Worm (Caenorhabditis elegans) whole organism, L3 larva: ENCODE data around the gene F55B11.4.

ENCODE experiments used
- aly-2 ChIP-seq: fragments of 150-350 bp; optimal IDR thresholded peaks from 2 replicates; lab custom pipeline; 2014; ENCODE audit warnings: missing biosample characterization, missing genetic modification characterization
- ama-1 ChIP-seq: fragments of 150-350 bp; optimal IDR thresholded peaks from 2 replicates; lab custom pipeline; 2018
- ceh-16 ChIP-seq: sonication (generic microtip); optimal IDR thresholded peaks from 2 replicates; lab custom pipeline; 2017; ENCODE audit warnings: missing biosample characterization, missing genetic modification characterization
- ceh-28 ChIP-seq: fragments of 150-350 bp; optimal IDR thresholded peaks from 2 replicates; lab custom pipeline; 2014; ENCODE audit warnings: missing biosample characterization, missing genetic modification reagents, missing genetic modification characterization
- ceh-9 ChIP-seq: sonication (generic microtip); optimal IDR thresholded peaks from 2 replicates; lab custom pipeline; 2018; ENCODE audit warnings: missing biosample characterization, missing genetic modification characterization
- daf-12 ChIP-seq: fragments of 150-350 bp; optimal IDR thresholded peaks from 2 replicates; lab custom pipeline; 2014; ENCODE audit warnings: missing biosample characterization, missing genetic modification reagents, missing genetic modification characterization
- egl-5 ChIP-seq: fragments of 150-350 bp; optimal IDR thresholded peaks from 2 replicates; lab custom pipeline; 2017; ENCODE audit warnings: missing biosample characterization, missing genetic modification reagents, missing genetic modification characterization, inconsistent platforms
- elt-2 ChIP-seq: sonication (generic microtip); optimal IDR thresholded peaks from 2 replicates; lab custom pipeline; 2016; ENCODE audit warnings: missing genetic modification reagents, mild to moderate bottlenecking, missing genetic modification characterization, missing compliant biosample characterization
- elt-3 ChIP-seq, 3 experiments: fragments of 150-350 bp in 1 of 3; sonication (generic microtip) in 2 of 3; optimal IDR thresholded peaks; 2 replicates in 2 of 3; 4 replicates in 1 of 3; lab custom pipeline; 2014 to 2017; ENCODE audit warnings: missing biosample characterization in 3 of 3, missing genetic modification characterization in 3 of 3
- fkh-2 ChIP-seq: fragments of 150-350 bp; optimal IDR thresholded peaks from 2 replicates; lab custom pipeline; 2014; ENCODE audit warnings: missing biosample characterization, missing genetic modification reagents, missing genetic modification characterization
- hmg-11 ChIP-seq: sonication (generic microtip); optimal IDR thresholded peaks from 2 replicates; lab custom pipeline; 2016; ENCODE audit warnings: missing genetic modification characterization, missing compliant biosample characterization
- jun-1 ChIP-seq: fragments of 150-350 bp; optimal IDR thresholded peaks from 2 replicates; lab custom pipeline; 2014; ENCODE audit warnings: missing biosample characterization, missing genetic modification reagents, missing genetic modification characterization
- lin-39 ChIP-seq: fragments of 150-350 bp; optimal IDR thresholded peaks from 2 replicates; lab custom pipeline; 2018; ENCODE audit warnings: missing biosample characterization, missing genetic modification reagents, missing genetic modification characterization
- lsy-12 ChIP-seq: sonication (generic microtip); optimal IDR thresholded peaks from 2 replicates; lab custom pipeline; 2016; ENCODE audit warnings: mild to moderate bottlenecking, missing genetic modification characterization, missing compliant biosample characterization
- mdl-1 ChIP-seq: fragments of 150-350 bp; optimal IDR thresholded peaks from 2 replicates; lab custom pipeline; 2014; ENCODE audit warnings: missing biosample characterization, missing genetic modification characterization
- mml-1 ChIP-seq: fragments of 150-350 bp; sonication (generic microtip); optimal IDR thresholded peaks from 3 replicates; lab custom pipeline; 2014; ENCODE audit warnings: missing biosample characterization, missing genetic modification characterization
- nfya-1 ChIP-seq: sonication (generic microtip); optimal IDR thresholded peaks from 2 replicates; lab custom pipeline; 2017; ENCODE audit warnings: missing genetic modification characterization, mild to moderate bottlenecking, missing compliant biosample characterization, antibody characterized with exemption, moderate library complexity; ENCODE audit not compliant: insufficient read depth
- nhr-11 ChIP-seq: fragments of 150-350 bp; optimal IDR thresholded peaks from 2 replicates; lab custom pipeline; 2014; ENCODE audit warnings: missing biosample characterization, missing genetic modification characterization
- nhr-12 ChIP-seq: fragments of 150-350 bp; optimal IDR thresholded peaks from 2 replicates; lab custom pipeline; 2014; ENCODE audit warnings: missing biosample characterization, missing genetic modification characterization
- nhr-23 ChIP-seq: fragments of 150-350 bp; optimal IDR thresholded peaks from 2 replicates; lab custom pipeline; 2014; ENCODE audit warnings: missing biosample characterization, missing genetic modification reagents, missing genetic modification characterization
- nhr-25 ChIP-seq: sonication (generic microtip); optimal IDR thresholded peaks from 2 replicates; lab custom pipeline; 2017; ENCODE audit warnings: missing biosample characterization, missing genetic modification characterization
- nhr-43 ChIP-seq: sonication (generic microtip); optimal IDR thresholded peaks from 2 replicates; lab custom pipeline; 2016; ENCODE audit warnings: mild to moderate bottlenecking, missing genetic modification characterization, missing compliant biosample characterization; ENCODE audit not compliant: poor library complexity, severe bottlenecking
- nhr-76 ChIP-seq: fragments of 150-350 bp; sonication (generic microtip); optimal IDR thresholded peaks from 5 replicates; lab custom pipeline; 2014; ENCODE audit warnings: missing biosample characterization, missing genetic modification characterization
- nhr-77 ChIP-seq: fragments of 150-350 bp; optimal IDR thresholded peaks from 2 replicates; lab custom pipeline; 2014; ENCODE audit warnings: missing biosample characterization, missing genetic modification characterization
- pha-4 ChIP-seq: fragments of 150-350 bp; optimal IDR thresholded peaks from 2 replicates; lab custom pipeline; 2014; ENCODE audit warnings: missing biosample characterization, missing genetic modification reagents, missing genetic modification characterization
- pqm-1 ChIP-seq: fragments of 150-350 bp; optimal IDR thresholded peaks from 2 replicates; lab custom pipeline; 2017; ENCODE audit warnings: missing biosample characterization, missing genetic modification characterization, inconsistent platforms
- skn-1 ChIP-seq: fragments of 150-350 bp; optimal IDR thresholded peaks from 2 replicates; lab custom pipeline; 2014; ENCODE audit warnings: missing biosample characterization, missing genetic modification characterization
- snpc-4 ChIP-seq: fragments of 150-350 bp; optimal IDR thresholded peaks from 2 replicates; lab custom pipeline; 2014; ENCODE audit warnings: missing biosample characterization, missing genetic modification characterization
- unc-39 ChIP-seq: sonication (generic microtip); optimal IDR thresholded peaks from 4 replicates; lab custom pipeline; 2017; ENCODE audit warnings: missing biosample characterization, missing genetic modification characterization
- unc-62 ChIP-seq: fragments of 150-350 bp; sonication (generic microtip); optimal IDR thresholded peaks from 4 replicates; lab custom pipeline; 2014; ENCODE audit warnings: missing biosample characterization, missing genetic modification reagents, missing genetic modification characterization
- zag-1 ChIP-seq: fragments of 150-350 bp; optimal IDR thresholded peaks from 2 replicates; lab custom pipeline; 2014; ENCODE audit warnings: missing biosample characterization, missing genetic modification characterization
- ztf-11 ChIP-seq: fragments of 150-350 bp; optimal IDR thresholded peaks from 2 replicates; lab custom pipeline; 2014; ENCODE audit warnings: missing biosample characterization, missing genetic modification characterization

The F55B11.4 gene

DNA sequence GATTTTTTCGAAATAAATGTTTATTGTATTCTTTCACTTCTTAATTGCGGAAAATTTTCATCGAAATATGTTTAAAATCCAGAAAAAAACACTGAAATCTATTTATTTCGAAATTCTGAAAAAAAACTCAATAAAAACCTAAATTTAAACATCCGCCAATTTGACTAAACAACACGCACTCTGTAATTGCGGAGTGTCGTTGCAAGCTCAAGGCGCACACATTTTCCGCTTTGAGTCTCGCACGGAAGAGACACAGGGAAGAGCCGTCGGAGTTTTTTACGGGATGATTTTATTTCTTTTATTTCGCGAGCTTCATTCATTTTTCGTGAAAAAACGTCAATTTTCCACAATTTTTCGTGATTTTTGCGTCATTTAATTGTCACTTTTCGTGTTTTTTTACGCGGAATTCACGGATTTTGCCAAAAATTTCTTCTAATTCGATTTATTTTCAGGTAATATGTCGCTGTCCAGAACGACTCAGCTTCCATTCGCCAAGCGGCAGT lies 33.4 kb upstream of the F55B11.4 start, which contains the start of gene dld-1 (continued):
- TF ChIP-seq zag-1 (tag; lab: Kevin White, UChicago), result peak; percentile 34
- TF ChIP-seq nhr-25, result peak; percentile 97
- TF ChIP-seq nhr-11 (tag; lab: Kevin White, UChicago), result peak; percentile 73
- TF ChIP-seq mdl-1 (tag; lab: Kevin White, UChicago), result peak; percentile 33
- TF ChIP-seq nhr-43 (tag; lab: Kevin White, UChicago), result peak; percentile 89
- TF ChIP-seq unc-62 (GFP tag; lab: Kevin White, UChicago), result peak; percentile 84
- TF ChIP-seq ceh-9 (tag; lab: Kevin White, UChicago), result no peak
- peak; percentile 98 for TF ChIP-seq hmg-11
- TF ChIP-seq nhr-23, result peak; percentile 99
- peak; percentile 72 for TF ChIP-seq aly-2 (tag; lab: Kevin White, UChicago)
- TF ChIP-seq ama-1 (lab: Kevin White, UChicago), result peak; percentile 65

DNA sequence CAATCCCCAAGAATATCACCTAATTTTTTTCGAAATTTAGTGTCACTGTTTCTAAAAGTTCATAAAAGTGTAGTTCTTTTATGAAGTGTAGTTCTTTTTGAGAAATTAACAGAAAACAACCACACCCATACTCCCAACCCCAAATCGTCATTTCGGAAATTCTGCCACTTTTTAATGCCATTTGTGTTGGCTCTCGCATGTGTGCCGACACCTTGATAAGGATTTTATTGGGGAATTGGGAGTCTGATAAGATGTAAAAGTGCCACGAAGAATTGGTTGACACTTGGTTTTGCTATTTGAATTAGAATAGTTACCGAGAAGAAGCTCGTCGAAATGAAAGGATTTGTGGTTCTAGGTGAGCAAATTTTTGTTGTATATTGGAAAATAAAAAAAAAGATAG lies 25.9 kb upstream of the F55B11.4 start, which contains the start of gene nspg-9:
Gene nspg-9, plus strand, starts transcription at position 234 of the 400 bp plus-strand sequence.
- TF ChIP-seq lin-39 (tag; lab: Kevin White, UChicago) (no peak), nhr-76 (no peak), nhr-12 (tag; lab: Kevin White, UChicago) (no peak), elt-2 (peak; percentile 87), unc-39 (tag; lab: Kevin White, UChicago) (no peak), mml-1 (tag; lab: Kevin White, UChicago) (no peak), pqm-1 (tag; lab: Kevin White, UChicago) (peak; percentile 65), nhr-43 (tag; lab: Kevin White, UChicago) (no peak), daf-12 (tag; lab: Kevin White, UChicago) (no peak), nfya-1 (tag; lab: Kevin White, UChicago) (no peak), pha-4 (tag; lab: Kevin White, UChicago) (no peak), ceh-16 (tag; lab: Kevin White, UChicago) (no peak), jun-1 (tag; lab: Kevin White, UChicago) (no peak), fkh-2 (tag; lab: Kevin White, UChicago) (no peak)

DNA sequence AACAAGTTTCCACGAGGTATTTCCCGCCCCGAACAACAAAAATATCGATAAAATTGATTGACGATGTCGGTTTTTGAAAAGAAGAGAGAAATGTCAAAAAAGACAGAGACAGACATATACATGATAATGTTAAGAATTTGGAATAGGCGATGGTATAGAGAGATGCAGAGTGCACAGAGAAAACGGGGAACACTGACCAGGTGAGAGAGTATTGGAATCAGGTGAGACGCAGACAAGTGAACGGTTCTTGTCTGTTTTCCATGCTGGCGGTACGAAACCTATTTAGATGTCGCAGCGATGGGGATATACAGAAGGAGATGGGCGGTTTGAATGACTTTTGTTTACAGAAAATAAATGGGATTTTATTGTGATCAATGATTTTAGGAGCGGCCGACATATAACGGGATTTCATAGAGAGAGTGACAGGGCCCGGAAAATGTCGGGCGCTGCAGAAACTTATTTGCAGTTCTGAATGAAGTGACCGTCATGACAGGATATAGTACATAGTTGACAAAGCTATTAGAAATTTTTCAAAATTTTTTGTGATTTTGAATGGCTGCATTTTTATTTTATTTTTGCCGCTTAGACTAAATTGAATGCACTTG lies 14.6 kb upstream of the F55B11.4 start:
- TF ChIP-seq snpc-4 (tag; lab: Kevin White, UChicago) (peak; percentile 94), nhr-77 (tag; lab: Kevin White, UChicago) (no peak), elt-2 (peak; percentile 21), nhr-25 (peak; percentile 30), jun-1 (tag; lab: Kevin White, UChicago) (no peak), skn-1 (no peak), egl-5 (tag; lab: Kevin White, UChicago) (no peak), nhr-43 (tag; lab: Kevin White, UChicago) (peak; percentile 56), lsy-12 (no peak), nhr-23 (peak; percentile 42), elt-3 (tag; optimal IDR thresholded peaks at IDR 0.05; lab: Kevin White, UChicago) (peak in 1 of 3 experiments; percentile 15), fkh-2 (tag; lab: Kevin White, UChicago) (no peak), nfya-1 (tag; lab: Kevin White, UChicago) (peak; percentile 1), nhr-11 (tag; lab: Kevin White, UChicago) (no peak), hmg-11 (peak; percentile 62), daf-12 (tag; lab: Kevin White, UChicago) (no peak), ceh-28 (tag; lab: Kevin White, UChicago) (peak; percentile 21)

DNA sequence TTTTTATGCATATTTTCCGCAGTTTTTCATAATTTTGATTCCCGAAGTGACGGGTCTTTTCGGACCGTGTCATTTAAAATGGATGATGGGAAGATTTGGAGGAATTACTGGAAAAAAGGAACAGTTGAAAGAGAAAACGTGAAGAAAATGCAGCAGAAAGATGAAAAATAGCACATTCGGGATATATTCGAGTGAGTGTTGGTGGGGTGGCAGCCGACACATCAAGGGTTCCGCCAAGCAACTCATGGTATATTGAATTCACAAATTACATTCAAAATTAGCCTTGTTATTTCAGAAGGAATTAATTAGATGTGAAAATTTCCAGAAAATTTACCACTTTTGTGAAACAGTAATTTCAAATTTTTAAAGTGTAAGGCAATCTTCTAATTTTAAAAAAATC lies 13.4 kb upstream of the F55B11.4 start, which contains the start of gene tra-3:
Gene tra-3, minus strand, starts transcription at position 107 of the 400 bp plus-strand sequence.
- TF ChIP-seq ztf-11 (tag; lab: Kevin White, UChicago) (no peak), jun-1 (tag; lab: Kevin White, UChicago) (no peak)

DNA sequence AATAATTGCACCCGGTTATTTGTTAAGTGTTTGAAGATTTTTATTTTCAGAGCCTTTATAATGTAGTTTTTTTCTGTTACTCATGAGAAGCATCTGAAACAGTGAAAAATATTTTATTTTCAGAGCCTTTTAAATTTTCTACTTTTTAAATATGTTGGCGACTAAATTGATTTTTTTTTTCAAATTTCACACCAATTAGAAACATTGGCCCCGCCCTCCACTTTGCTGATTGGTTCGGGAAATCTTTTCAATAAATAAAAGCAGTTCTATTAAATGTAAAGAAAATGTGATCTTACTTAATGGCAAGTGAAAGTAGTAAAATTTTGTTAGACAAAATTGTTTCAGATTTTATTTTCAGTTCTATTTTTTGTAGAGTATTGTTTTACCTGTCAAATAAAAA lies 6.7 kb upstream of the F55B11.4 start:
- TF ChIP-seq daf-12 (tag; lab: Kevin White, UChicago) (no peak), nfya-1 (tag; lab: Kevin White, UChicago) (peak; percentile 72)
